Fruit fly (Drosophila melanogaster): ENCODE results near the gene Smr.
A peak's percentile ranks its signal among the peaks of the same experiment; 100 is the strongest.

Smr gene

dm6 chrX:12666471-12666884 lies 75.9 kb downstream of the Smr start (continued):
- TF ChIP-seq CG33213 (GFP tag; optimal IDR thresholded peaks at IDR 0.05), result peak; percentile 19
- TF ChIP-seq gem (tag; optimal IDR thresholded peaks at IDR 0.05), result peak; percentile 99
- TF ChIP-seq trem (tag; optimal IDR thresholded peaks at IDR 0.05), result peak; percentile 96
- peak; percentile 95 for TF ChIP-seq Fer1 (GFP tag; optimal IDR thresholded peaks at IDR 0.05)
- no peak for TF ChIP-seq Dref (GFP tag; IDR thresholded peaks at IDR 0.05)
- TF ChIP-seq Med (GFP tag), result peak; percentile 94
- TF ChIP-seq NC2α (GFP tag; optimal IDR thresholded peaks at IDR 0.05), result peak; percentile 60
- no peak for TF ChIP-seq cg (GFP tag; optimal IDR thresholded peaks at IDR 0.05)
- TF ChIP-seq CG32532 (GFP tag; IDR thresholded peaks at IDR 0.05), result peak; percentile 98
- peak; percentile 93 for TF ChIP-seq HHEX (GFP tag; optimal IDR thresholded peaks at IDR 0.05)
- TF ChIP-seq Bteb2 (GFP tag; optimal IDR thresholded peaks at IDR 0.05), result peak; percentile 86
- TF ChIP-seq chm (GFP tag; IDR thresholded peaks at IDR 0.05), result peak; percentile 94
- peak; percentile 95 for TF ChIP-seq sim (GFP tag; IDR thresholded peaks at IDR 0.05)
- TF ChIP-seq lab (GFP tag; optimal IDR thresholded peaks at IDR 0.05), result peak; percentile 96
- peak; percentile 78 for TF ChIP-seq pnt (GFP tag; optimal IDR thresholded peaks at IDR 0.05)
- peak; percentile 93 for TF ChIP-seq ro (GFP tag; IDR thresholded peaks at IDR 0.05)
- TF ChIP-seq Hr78 (GFP tag; optimal IDR thresholded peaks at IDR 0.05), result peak in 1 of 2 experiments; percentile 86
- peak; percentile 93 for TF ChIP-seq CG10431 (GFP tag; optimal IDR thresholded peaks at IDR 0.05)
- peak; percentile 93 for TF ChIP-seq H2.0 (GFP tag; IDR thresholded peaks at IDR 0.05)
- peak; percentile 93 for TF ChIP-seq bcd (GFP tag; optimal IDR thresholded peaks at IDR 0.05)
- TF ChIP-seq CG17359 (tag; optimal IDR thresholded peaks at IDR 0.05), result peak; percentile 97
- TF ChIP-seq CG8281 (tag; optimal IDR thresholded peaks at IDR 0.05), result peak; percentile 83
- TF ChIP-seq seq (GFP tag; IDR thresholded peaks at IDR 0.05), result peak; percentile 93
- peak; percentile 99 for TF ChIP-seq CG8924 (tag; optimal IDR thresholded peaks at IDR 0.05)
- peak; percentile 97 for TF ChIP-seq grau (tag; optimal IDR thresholded peaks at IDR 0.05)
- TF ChIP-seq crol (GFP tag; IDR thresholded peaks at IDR 0.05), result peak; percentile 85
- peak; percentile 13 for TF ChIP-seq her (GFP tag; optimal IDR thresholded peaks at IDR 0.05)
- TF ChIP-seq CG3838 (GFP tag; optimal IDR thresholded peaks at IDR 0.05), result peak; percentile 90
- TF ChIP-seq ind (GFP tag; optimal IDR thresholded peaks at IDR 0.05), result peak; percentile 93
- peak; percentile 95 for TF ChIP-seq CG10366 (GFP tag; IDR thresholded peaks at IDR 0.05)
- TF ChIP-seq nom (GFP tag; optimal IDR thresholded peaks at IDR 0.05), result peak; percentile 73
- peak; percentile 60 for TF ChIP-seq wek (GFP tag; optimal IDR thresholded peaks at IDR 0.05)
- TF ChIP-seq so (GFP tag; IDR thresholded peaks at IDR 0.05), result peak; percentile 95
- TF ChIP-seq pita (GFP tag; optimal IDR thresholded peaks at IDR 0.05), result no peak
- TF ChIP-seq gsb-n (tag; optimal IDR thresholded peaks at IDR 0.05), result peak; percentile 98
- TF ChIP-seq CG34224 (GFP tag; IDR thresholded peaks at IDR 0.05; ENCODE audit: partially characterized antibody), result no peak
- peak; percentile 88 for TF ChIP-seq CG7357 (GFP tag; IDR thresholded peaks at IDR 0.05)
- peak; percentile 96 for TF ChIP-seq Six4 (GFP tag; optimal IDR thresholded peaks at IDR 0.05)
- no peak for TF ChIP-seq chinmo (GFP tag; IDR thresholded peaks at IDR 0.05; ENCODE audit: partially characterized antibody)
- no peak for TF ChIP-seq pzg (GFP tag; optimal IDR thresholded peaks at IDR 0.05)
- TF ChIP-seq CG1602 (GFP tag; optimal IDR thresholded peaks at IDR 0.05), result peak; percentile 96
- no peak for TF ChIP-seq Dfd (GFP tag; optimal IDR thresholded peaks at IDR 0.05)
- TF ChIP-seq Aef1 (GFP tag; IDR thresholded peaks at IDR 0.05), result peak; percentile 92
- TF ChIP-seq CG1024 (GFP tag; IDR thresholded peaks at IDR 0.05), result peak; percentile 83
- TF ChIP-seq danr (GFP tag; IDR thresholded peaks at IDR 0.05), result peak; percentile 90
- TF ChIP-seq CG11093 (GFP tag; IDR thresholded peaks at IDR 0.05), result peak; percentile 90
- peak; percentile 92 for TF ChIP-seq Hand (GFP tag; optimal IDR thresholded peaks at IDR 0.05)
- TF ChIP-seq CG10274 (GFP tag; optimal IDR thresholded peaks at IDR 0.05), result peak; percentile 75
- TF ChIP-seq ap (GFP tag; IDR thresholded peaks at IDR 0.05), result peak; percentile 93
- peak; percentile 66 for TF ChIP-seq Lim3 (GFP tag; IDR thresholded peaks at IDR 0.05)
- TF ChIP-seq CG17186 (GFP tag; optimal IDR thresholded peaks at IDR 0.05), result peak; percentile 25
